Worm (Caenorhabditis elegans) whole organism, L3 larva: ENCODE results near the gene C01F1.5.
A peak's percentile ranks its signal among the peaks of the same experiment; 100 is the strongest.

ENCODE experiments used
- ceh-28 ChIP-seq: fragments of 150-350 bp; optimal IDR thresholded peaks from 2 replicates; lab custom pipeline; 2014; ENCODE audit warnings: missing biosample characterization, missing genetic modification reagents, missing genetic modification characterization
- ceh-82 ChIP-seq: fragments of 150-350 bp; optimal IDR thresholded peaks from 2 replicates; lab custom pipeline; 2014; ENCODE audit warnings: missing biosample characterization, missing genetic modification characterization
- elt-1 ChIP-seq: fragments of 150-350 bp; optimal IDR thresholded peaks from 2 replicates; lab custom pipeline; 2014; ENCODE audit warnings: missing biosample characterization, missing genetic modification characterization
- lin-15B ChIP-seq: fragments of 150-350 bp; optimal IDR thresholded peaks from 2 replicates; lab custom pipeline; 2014; ENCODE audit warnings: missing biosample characterization, missing genetic modification characterization
- mdl-1 ChIP-seq: fragments of 150-350 bp; optimal IDR thresholded peaks from 2 replicates; lab custom pipeline; 2014; ENCODE audit warnings: missing biosample characterization, missing genetic modification characterization
- nhr-12 ChIP-seq: fragments of 150-350 bp; optimal IDR thresholded peaks from 2 replicates; lab custom pipeline; 2014; ENCODE audit warnings: missing biosample characterization, missing genetic modification characterization
- nhr-237 ChIP-seq: fragments of 150-350 bp; optimal IDR thresholded peaks from 2 replicates; lab custom pipeline; 2014; ENCODE audit warnings: missing biosample characterization, missing genetic modification characterization
- nhr-76 ChIP-seq: fragments of 150-350 bp; sonication (generic microtip); optimal IDR thresholded peaks from 5 replicates; lab custom pipeline; 2014; ENCODE audit warnings: missing biosample characterization, missing genetic modification characterization
- pha-4 ChIP-seq: fragments of 150-350 bp; optimal IDR thresholded peaks from 2 replicates; lab custom pipeline; 2014; ENCODE audit warnings: missing biosample characterization, missing genetic modification reagents, missing genetic modification characterization
- snpc-4 ChIP-seq: fragments of 150-350 bp; optimal IDR thresholded peaks from 2 replicates; lab custom pipeline; 2014; ENCODE audit warnings: missing biosample characterization, missing genetic modification characterization
- unc-62 ChIP-seq: fragments of 150-350 bp; sonication (generic microtip); optimal IDR thresholded peaks from 4 replicates; lab custom pipeline; 2014; ENCODE audit warnings: missing biosample characterization, missing genetic modification reagents, missing genetic modification characterization
- ztf-11 ChIP-seq: fragments of 150-350 bp; optimal IDR thresholded peaks from 2 replicates; lab custom pipeline; 2014; ENCODE audit warnings: missing biosample characterization, missing genetic modification characterization

- TF ChIP-seq pha-4 (tag; lab: Kevin White, UChicago): no peak
- TF ChIP-seq nhr-12 (tag; lab: Kevin White, UChicago): no peak
- TF ChIP-seq nhr-76 (tag; lab: Kevin White, UChicago): no peak
- TF ChIP-seq unc-62: no peak
- TF ChIP-seq lin-15B (tag; lab: Kevin White, UChicago): no peak
- no peak for TF ChIP-seq elt-1 (tag; lab: Kevin White, UChicago)
- TF ChIP-seq ceh-28 (tag; lab: Kevin White, UChicago): peak; percentile 93
- TF ChIP-seq mdl-1 (tag; lab: Kevin White, UChicago): no peak
- no peak for TF ChIP-seq ztf-11 (tag; lab: Kevin White, UChicago)
- TF ChIP-seq ceh-82 (tag; lab: Kevin White, UChicago): no peak
- no peak for TF ChIP-seq nhr-237
- no peak for TF ChIP-seq snpc-4
Measured at ce11 chrII:4256541-4257001, 25.1 kb downstream of the C01F1.5 start, which contains the start of gene C16A11.7.
